Worm (Caenorhabditis elegans): Measurements from ENCODE around the gene K08B4.7.

The K08B4.7 gene

DNA sequence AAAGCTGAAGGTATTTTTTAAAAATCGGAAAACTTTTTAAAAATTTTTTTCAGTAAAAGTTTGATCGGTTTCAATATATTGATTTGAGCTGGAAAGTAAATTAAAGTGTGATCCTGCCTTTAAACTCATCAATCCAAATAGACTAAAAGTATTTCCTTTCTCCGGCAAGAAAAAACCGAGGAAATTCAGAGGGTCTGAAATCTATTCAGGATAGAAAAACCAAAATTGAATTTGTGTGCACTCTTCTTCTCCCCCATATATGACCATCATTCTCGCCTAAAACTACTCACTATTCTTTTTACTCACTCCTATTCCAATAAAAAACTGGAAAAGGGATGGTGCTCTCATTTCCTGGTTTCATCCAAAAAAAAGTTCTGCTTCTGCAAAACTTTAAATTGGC lies 37.4 kb downstream of the K08B4.7 start:
- TF ChIP-seq ZK337.2 (GFP tag; IDR thresholded peaks at IDR 0.05) (no peak), ctbp-1 (GFP tag; IDR thresholded peaks at IDR 0.05) (peak; percentile 28; the same call in 1 of the 2 replicates), mxl-3 (GFP tag; optimal IDR thresholded peaks at IDR 0.05) (no peak), nhr-237 (tag; optimal IDR thresholded peaks at IDR 0.05) (no peak), unc-62 (GFP tag; optimal IDR thresholded peaks at IDR 0.05 in 1 of 2) (peak in 1 of 2 experiments; percentile 79), unc-62 (tag; optimal IDR thresholded peaks at IDR 0.05) (no peak), fkh-10 (GFP tag; optimal IDR thresholded peaks at IDR 0.05) (peak; percentile 36)

- no peak for TF ChIP-seq mdt-29 (GFP tag; IDR thresholded peaks at IDR 0.05)
- TF ChIP-seq ces-1 (GFP tag; optimal IDR thresholded peaks at IDR 0.05) = no peak
- no peak for TF ChIP-seq ZK546.5 (tag; optimal IDR thresholded peaks at IDR 0.05)
- TF ChIP-seq cey-2 (tag; optimal IDR thresholded peaks at IDR 0.05; ENCODE audit: borderline replicate concordance, insufficient read depth) = no peak
- no peak for TF ChIP-seq nhr-76 (tag; optimal IDR thresholded peaks at IDR 0.05)
- no peak for TF ChIP-seq lin-39 (tag; optimal IDR thresholded peaks at IDR 0.05)
- no peak for TF ChIP-seq lin-13 (GFP tag; optimal IDR thresholded peaks at IDR 0.05)
- no peak for TF ChIP-seq F10B5.3 (tag; optimal IDR thresholded peaks at IDR 0.05)
- TF ChIP-seq rbr-2 (tag; optimal IDR thresholded peaks at IDR 0.05) = peak; percentile 15
- no peak for TF ChIP-seq D1046.2 (GFP tag; IDR thresholded peaks at IDR 0.05)
- TF ChIP-seq zag-1 (tag; optimal IDR thresholded peaks at IDR 0.05) = no peak
- no peak for TF ChIP-seq fkh-10 (GFP tag; optimal IDR thresholded peaks at IDR 0.05)
- TF ChIP-seq daf-19 (GFP tag; conservative IDR thresholded peaks at IDR 0.05) = no peak
- no peak for TF ChIP-seq nhr-10 (tag; optimal IDR thresholded peaks at IDR 0.05)
- TF ChIP-seq nhr-111 (GFP tag; optimal IDR thresholded peaks at IDR 0.05) = no peak
- TF ChIP-seq unc-62 (GFP tag; optimal IDR thresholded peaks at IDR 0.05 in 1 of 2) = no peak
- no peak for TF ChIP-seq unc-62 (tag; optimal IDR thresholded peaks at IDR 0.05)
- TF ChIP-seq saeg-2 (GFP tag; IDR thresholded peaks at IDR 0.05) = no peak
- peak; percentile 9 for TF ChIP-seq dve-1 (tag; optimal IDR thresholded peaks at IDR 0.05; ENCODE audit: insufficient read depth)
- TF ChIP-seq dmd-8 (GFP tag; IDR thresholded peaks at IDR 0.05) = no peak
- 0 out of 2 replicates have a peak, but pooled peaks have one; percentile 13 for TF ChIP-seq dmd-6 (GFP tag; IDR thresholded peaks at IDR 0.05)
- no peak for TF ChIP-seq snpc-4 (tag; optimal IDR thresholded peaks at IDR 0.05)
- no peak for TF ChIP-seq lin-29 (GFP tag; IDR thresholded peaks at IDR 0.05)
- no peak for TF ChIP-seq unc-39 (tag; optimal IDR thresholded peaks at IDR 0.05)
- no peak for TF ChIP-seq spr-1 (tag; optimal IDR thresholded peaks at IDR 0.05)
- TF ChIP-seq snpc-1.2 (GFP tag; IDR thresholded peaks at IDR 0.05) = no peak
- no peak for TF ChIP-seq lim-7 (GFP tag; IDR thresholded peaks at IDR 0.05)
- TF ChIP-seq set-16 (GFP tag; IDR thresholded peaks at IDR 0.05) = peak; percentile 50
- TF ChIP-seq hif-1 (tag; optimal IDR thresholded peaks at IDR 0.05) = no peak
- TF ChIP-seq mdl-1 (tag; optimal IDR thresholded peaks at IDR 0.05) = no peak
- no peak for TF ChIP-seq madf-5 (GFP tag; IDR thresholded peaks at IDR 0.05)
- no peak for TF ChIP-seq daf-16 (GFP tag; optimal IDR thresholded peaks at IDR 0.05)
- peak; percentile 16 for TF ChIP-seq daf-16 (tag; optimal IDR thresholded peaks at IDR 0.05)
- TF ChIP-seq mxl-3 (GFP tag; optimal IDR thresholded peaks at IDR 0.05) = peak; percentile 18
- peak; percentile 22 for TF ChIP-seq ama-1 (optimal IDR thresholded peaks at IDR 0.05)
- TF ChIP-seq T20F7.1 (GFP tag; optimal IDR thresholded peaks at IDR 0.05) = no peak
- TF ChIP-seq skn-1 (tag; optimal IDR thresholded peaks at IDR 0.05) = no peak
- peak; percentile 79 for TF ChIP-seq aha-1 (tag)
- no peak for TF ChIP-seq nhr-42 (GFP tag; IDR thresholded peaks at IDR 0.05)
- no peak for TF ChIP-seq F44E2.7 (GFP tag; IDR thresholded peaks at IDR 0.05)
- TF ChIP-seq daf-12 (tag; optimal IDR thresholded peaks at IDR 0.05) = no peak
- no peak for TF ChIP-seq lin-38 (GFP tag; IDR thresholded peaks at IDR 0.05)
- no peak for TF ChIP-seq ztf-7 (tag; optimal IDR thresholded peaks at IDR 0.05)
- no peak for TF ChIP-seq nhr-102 (tag; optimal IDR thresholded peaks at IDR 0.05)
- TF ChIP-seq hlh-30 (tag; optimal IDR thresholded peaks at IDR 0.05; ENCODE audit: insufficient read depth) = peak; percentile 1
- no peak for TF ChIP-seq ceh-32 (tag; optimal IDR thresholded peaks at IDR 0.05; ENCODE audit: poor library complexity)
- peak; percentile 74 for TF ChIP-seq hmg-1.1 (GFP tag; IDR thresholded peaks at IDR 0.05)
Measured at ce11 chrIV:6053436-6053835, 38.8 kb downstream of the K08B4.7 start.

All from whole organism, L4 larva.